Worm (Caenorhabditis elegans) whole organism, early embryonic: ENCODE data around the gene nhr-18.

ENCODE experiments used
- F13C5.2 ChIP-seq: sonication (generic microtip); optimal IDR thresholded peaks from 2 replicates; lab custom pipeline; 2017; ENCODE audit warnings: mild to moderate bottlenecking, missing genetic modification characterization, inconsistent platforms, missing compliant biosample characterization
- aly-1 ChIP-seq: sonication (generic microtip); optimal IDR thresholded peaks from 2 replicates; lab custom pipeline; 2016; ENCODE audit warnings: missing genetic modification characterization, missing compliant biosample characterization
- ama-1 ChIP-seq: fragments of 150-350 bp; optimal IDR thresholded peaks from 2 replicates; lab custom pipeline; 2014
- ceh-13 ChIP-seq: fragments of 200-800 bp; sonication (Bioruptor generic); optimal IDR thresholded peaks from 2 replicates; lab custom pipeline; 2018; ENCODE audit warnings: mild to moderate bottlenecking, missing genetic modification characterization, missing compliant biosample characterization
- flt-1 ChIP-seq: fragments of 200-800 bp; sonication (Bioruptor generic); IDR thresholded peaks from 2 replicates; pipeline ENCODE4 v1.3.6; 2022; ENCODE audit warnings: missing genetic modification characterization, missing compliant biosample characterization
- hmbx-1 ChIP-seq: sonication (generic microtip); optimal IDR thresholded peaks from 2 replicates; lab custom pipeline; 2016; ENCODE audit warnings: mild to moderate bottlenecking, missing genetic modification characterization, missing compliant biosample characterization
- hmg-4 ChIP-seq: fragments of 200-800 bp; sonication (Bioruptor generic); optimal IDR thresholded peaks from 2 replicates; lab custom pipeline; 2018; ENCODE audit warnings: mild to moderate bottlenecking, missing genetic modification characterization, missing compliant biosample characterization
- hnd-1 ChIP-seq: sonication (generic microtip); optimal IDR thresholded peaks from 2 replicates; lab custom pipeline; 2016; ENCODE audit warnings: missing genetic modification characterization, missing compliant biosample characterization
- scrt-1 ChIP-seq: fragments of 200-800 bp; sonication (Bioruptor generic); IDR thresholded peaks from 2 replicates; pipeline ENCODE4 v1.3.6; 2022; ENCODE audit warnings: missing genetic modification characterization, missing compliant biosample characterization
- sea-1 ChIP-seq: fragments of 200-800 bp; sonication (Bioruptor generic); conservative IDR thresholded peaks from 2 replicates; pipeline ENCODE4 v1.3.6; 2022; ENCODE audit warnings: missing genetic modification characterization, missing compliant biosample characterization
- tbx-11 ChIP-seq: fragments of 200-800 bp; sonication (Bioruptor generic); IDR thresholded peaks from 2 replicates; pipeline ENCODE4 v1.3.6; 2022; ENCODE audit warnings: missing genetic modification characterization, missing compliant biosample characterization
- tbx-37 ChIP-seq: fragments of 200-800 bp; sonication (Bioruptor generic); conservative IDR thresholded peaks from 2 replicates; pipeline ENCODE4 v1.3.6; 2022; ENCODE audit warnings: missing genetic modification reagents, missing genetic modification characterization, missing compliant biosample characterization
- tra-4 ChIP-seq: sonication (generic microtip); optimal IDR thresholded peaks from 2 replicates; lab custom pipeline; 2017; ENCODE audit warnings: missing genetic modification characterization, missing compliant biosample characterization

ce11 chrV:2206801-2207200, 20.2 kb upstream of the nhr-18 start, which contains the start of gene svh-11:
- TF ChIP-seq sea-1 (no peak), ama-1 (no peak), tbx-37 (no peak), hmbx-1 (tag; lab: Kevin White, UChicago) (no peak), flt-1 (GFP tag; lab: Robert Waterston, UW) (no peak), scrt-1 (no peak), tbx-11 (GFP tag; lab: Robert Waterston, UW) (no peak), aly-1 (tag; lab: Kevin White, UChicago) (no peak), F13C5.2 (tag; lab: Kevin White, UChicago) (no peak), hmg-4 (GFP tag; lab: Kevin White, UChicago) (no peak), ceh-13 (GFP tag; lab: Kevin White, UChicago) (no peak), hnd-1 (tag; lab: Kevin White, UChicago) (no peak), tra-4 (tag; lab: Kevin White, UChicago) (no peak)
